Fruit fly (Drosophila melanogaster) whole organism, pupa: ENCODE measurements around the gene dUTPase.
A peak's percentile ranks its signal among the peaks of the same experiment; 100 is the strongest.

Experiments
- CG10348 ChIP-seq: fragments of 200-800 bp; sonication (Bioruptor generic); IDR thresholded peaks from 2 replicates; pipeline ENCODE4 v1.3.6; 2022; ENCODE audit warnings: missing biosample characterization, missing genetic modification characterization
- CG14655 ChIP-seq: fragments of 200-800 bp; sonication (Bioruptor generic); optimal IDR thresholded peaks from 3 replicates; lab custom pipeline; 2017; ENCODE audit warnings: mild to moderate bottlenecking, missing biosample characterization, missing genetic modification reagents, missing genetic modification characterization
- CG15710 ChIP-seq: fragments of 200-800 bp; sonication (Bioruptor generic); optimal IDR thresholded peaks from 2 replicates; lab custom pipeline; 2018; ENCODE audit warnings: missing biosample characterization, mild to moderate bottlenecking, missing genetic modification characterization, moderate library complexity
- CG34367 ChIP-seq: fragments of 200-800 bp; sonication (Bioruptor generic); optimal IDR thresholded peaks from 2 replicates; lab custom pipeline; 2018; ENCODE audit warnings: missing biosample characterization, mild to moderate bottlenecking, missing genetic modification characterization
- CG4496 ChIP-seq: fragments of 200-800 bp; sonication (Bioruptor generic); IDR thresholded peaks from 3 replicates; pipeline ENCODE4 v1.3.6; 2022; ENCODE audit warnings: missing biosample characterization, missing genetic modification characterization
- CG8301 ChIP-seq: fragments of 200-800 bp; sonication (Bioruptor generic); optimal IDR thresholded peaks from 2 replicates; lab custom pipeline; 2018; ENCODE audit warnings: missing biosample characterization, mild to moderate bottlenecking, missing genetic modification characterization
- CG9948 ChIP-seq: fragments of 200-800 bp; sonication (Bioruptor generic); optimal IDR thresholded peaks from 2 replicates; lab custom pipeline; 2018; ENCODE audit warnings: missing biosample characterization, mild to moderate bottlenecking, missing genetic modification characterization, moderate library complexity
- D1 ChIP-seq: fragments of 200-800 bp; sonication (Bioruptor generic); optimal IDR thresholded peaks from 2 replicates; lab custom pipeline; 2018; ENCODE audit warnings: missing biosample characterization, mild to moderate bottlenecking, missing genetic modification characterization, moderate library complexity
- EcR ChIP-seq: fragments of 200-800 bp; sonication (Bioruptor generic); optimal IDR thresholded peaks from 3 replicates; lab custom pipeline; 2019; ENCODE audit warnings: missing biosample characterization, missing genetic modification characterization, mild to moderate bottlenecking, moderate library complexity, missing genetic modification reagents
- Ets98B ChIP-seq: fragments of 200-800 bp; sonication (Bioruptor generic); IDR thresholded peaks from 2 replicates; pipeline ENCODE4 v1.3.6; 2022; ENCODE audit warnings: missing biosample characterization, missing genetic modification characterization
- Pif1A ChIP-seq: fragments of 200-800 bp; sonication (Bioruptor generic); optimal IDR thresholded peaks from 3 replicates; lab custom pipeline; 2016; ENCODE audit warnings: missing biosample characterization, missing genetic modification characterization
- Snoo ChIP-seq: fragments of 200-800 bp; sonication (Bioruptor generic); optimal IDR thresholded peaks from 3 replicates; lab custom pipeline; 2017; ENCODE audit warnings: missing biosample characterization, mild to moderate bottlenecking, missing genetic modification characterization, inconsistent platforms

- no peak for TF ChIP-seq Ets98B (GFP tag; lab: Robert Waterston, UW)
- no peak for TF ChIP-seq CG8301 (tag; lab: Kevin White, UChicago)
- no peak for TF ChIP-seq CG4496 (GFP tag; lab: Robert Waterston, UW)
- TF ChIP-seq D1: no peak
- TF ChIP-seq CG14655 (GFP tag; lab: Kevin White, UChicago): no peak
- TF ChIP-seq EcR: peak; percentile 92
- TF ChIP-seq CG9948: no peak
- no peak for TF ChIP-seq Pif1A
- no peak for TF ChIP-seq CG34367 (tag; lab: Kevin White, UChicago)
- no peak for TF ChIP-seq CG10348 (GFP tag; lab: Robert Waterston, UW)
- no peak for TF ChIP-seq Snoo (tag; lab: Kevin White, UChicago)
- no peak for TF ChIP-seq CG15710 (tag; lab: Kevin White, UChicago)
Measured at dm6 chr2L:11027825-11028496, 16.8 kb downstream of the dUTPase start.
